Fruit fly (Drosophila melanogaster): ENCODE data around the gene CG6409.

- TF ChIP-seq h (optimal IDR thresholded peaks at IDR 0.05) (no peak), ttk (optimal IDR thresholded peaks at IDR 0.05) (no peak), Myc (optimal IDR thresholded peaks at IDR 0.05) (no peak), psq (optimal IDR thresholded peaks at IDR 0.05) (no peak), Sin3A (optimal IDR thresholded peaks at IDR 0.05) (no peak)
These were observed 36.3 kb upstream of the CG6409 start for dm6 chr3L:10918454-10918853.

Measured in Kc167 (cell line).